Fruit fly (Drosophila melanogaster): Measurements from ENCODE around the gene CG17036.
A peak's percentile ranks its signal among the peaks of the same experiment; 100 is the strongest.

The CG17036 gene

dm6 chr2L:12669614-12670013 lies 30.9 kb downstream of the CG17036 start, which contains the start of gene Nepl7:
Nepl7 (minus strand) TSS chr2L:12669714.
- TF ChIP-seq OdsH (GFP tag; optimal IDR thresholded peaks at IDR 0.05): no peak
- no peak for TF ChIP-seq lola (GFP tag; optimal IDR thresholded peaks at IDR 0.05)
- TF ChIP-seq Vsx2 (GFP tag; optimal IDR thresholded peaks at IDR 0.05; ENCODE audit: partially characterized antibody): no peak
- TF ChIP-seq dsf (GFP tag; optimal IDR thresholded peaks at IDR 0.05; ENCODE audit: borderline replicate concordance): no peak
- no peak for TF ChIP-seq CrebA (GFP tag; optimal IDR thresholded peaks at IDR 0.05; ENCODE audit: borderline replicate concordance)
- TF ChIP-seq dmrt93B (GFP tag; optimal IDR thresholded peaks at IDR 0.05): no peak

dm6 chr2L:12666002-12666576 lies 34.5 kb downstream of the CG17036 start:
- no peak for TF ChIP-seq dmrt93B (GFP tag; optimal IDR thresholded peaks at IDR 0.05)
- TF ChIP-seq h (GFP tag; optimal IDR thresholded peaks at IDR 0.05): no peak
- TF ChIP-seq dsf (GFP tag; optimal IDR thresholded peaks at IDR 0.05; ENCODE audit: borderline replicate concordance): no peak
- TF ChIP-seq brk (GFP tag; optimal IDR thresholded peaks at IDR 0.05): no peak
- no peak for TF ChIP-seq Jra (GFP tag; optimal IDR thresholded peaks at IDR 0.05)
- TF ChIP-seq Dif (GFP tag; optimal IDR thresholded peaks at IDR 0.05; ENCODE audit: partially characterized antibody): no peak
- no peak for TF ChIP-seq OdsH (GFP tag; optimal IDR thresholded peaks at IDR 0.05)
- no peak for TF ChIP-seq CrebA (GFP tag; optimal IDR thresholded peaks at IDR 0.05; ENCODE audit: borderline replicate concordance)
- TF ChIP-seq pan (optimal IDR thresholded peaks at IDR 0.05): no peak
- TF ChIP-seq Hr83 (GFP tag; optimal IDR thresholded peaks at IDR 0.05; ENCODE audit: poor library complexity, severe bottlenecking): no peak
- TF ChIP-seq br (GFP tag; optimal IDR thresholded peaks at IDR 0.05): no peak

dm6 chr2L:12657337-12657736 lies 43.2 kb downstream of the CG17036 start:
- no peak for TF ChIP-seq br (GFP tag; optimal IDR thresholded peaks at IDR 0.05)
- no peak for TF ChIP-seq HLH106 (tag; optimal IDR thresholded peaks at IDR 0.05)
- no peak for TF ChIP-seq ey (GFP tag; optimal IDR thresholded peaks at IDR 0.05)
- TF ChIP-seq Vsx2 (GFP tag; optimal IDR thresholded peaks at IDR 0.05; ENCODE audit: partially characterized antibody): no peak
- no peak for TF ChIP-seq OdsH (GFP tag; optimal IDR thresholded peaks at IDR 0.05)
- TF ChIP-seq Myc (optimal IDR thresholded peaks at IDR 0.05): no peak
- TF ChIP-seq tai (GFP tag; optimal IDR thresholded peaks at IDR 0.05): no peak
- no peak for TF ChIP-seq Dif (GFP tag; optimal IDR thresholded peaks at IDR 0.05; ENCODE audit: partially characterized antibody)
- TF ChIP-seq Hr83 (GFP tag; optimal IDR thresholded peaks at IDR 0.05; ENCODE audit: poor library complexity, severe bottlenecking): no peak
- no peak for TF ChIP-seq dmrt93B (GFP tag; optimal IDR thresholded peaks at IDR 0.05)
- no peak for TF ChIP-seq N (GFP tag; optimal IDR thresholded peaks at IDR 0.05)

- TF ChIP-seq CG32264 (GFP tag; optimal IDR thresholded peaks at IDR 0.05): no peak
- TF ChIP-seq Jra (GFP tag; optimal IDR thresholded peaks at IDR 0.05): no peak
- no peak for TF ChIP-seq CrebA (GFP tag; optimal IDR thresholded peaks at IDR 0.05; ENCODE audit: borderline replicate concordance)
- no peak for TF ChIP-seq N (GFP tag; optimal IDR thresholded peaks at IDR 0.05)
These were observed 43.7 kb downstream of the CG17036 start, which contains the start of gene pdm2 for dm6 chr2L:12656865-12657264. pdm2 (plus strand) TSS chr2L:12657165.

dm6 chr2L:12655731-12656326 lies 44.7 kb downstream of the CG17036 start:
- TF ChIP-seq tai (GFP tag; optimal IDR thresholded peaks at IDR 0.05) (no peak), dl (GFP tag; optimal IDR thresholded peaks at IDR 0.05; ENCODE audit: insufficient read depth in 1 of 2, partially characterized antibody in 2 of 2) (peak; percentile 72 to 81), Dif (GFP tag; optimal IDR thresholded peaks at IDR 0.05; ENCODE audit: partially characterized antibody) (peak; percentile 79), sage (GFP tag; optimal IDR thresholded peaks at IDR 0.05) (no peak)

dm6 chr2L:12651040-12651439 lies 49.5 kb downstream of the CG17036 start:
- no peak for TF ChIP-seq lola (GFP tag; optimal IDR thresholded peaks at IDR 0.05)
- no peak for TF ChIP-seq CG32264 (GFP tag; optimal IDR thresholded peaks at IDR 0.05)
- no peak for TF ChIP-seq rgr (GFP tag; optimal IDR thresholded peaks at IDR 0.05)
- no peak for TF ChIP-seq sage (GFP tag; optimal IDR thresholded peaks at IDR 0.05)
- no peak for TF ChIP-seq Dfd (GFP tag; optimal IDR thresholded peaks at IDR 0.05)
- no peak for TF ChIP-seq jim (GFP tag; optimal IDR thresholded peaks at IDR 0.05)
- no peak for TF ChIP-seq tai (GFP tag; optimal IDR thresholded peaks at IDR 0.05)
- TF ChIP-seq sv (GFP tag; optimal IDR thresholded peaks at IDR 0.05): no peak
- no peak for TF ChIP-seq br (GFP tag; optimal IDR thresholded peaks at IDR 0.05)
- TF ChIP-seq OdsH (GFP tag; optimal IDR thresholded peaks at IDR 0.05): no peak
